Worm (Caenorhabditis elegans) whole organism, late embryonic: ENCODE measurements around the gene skr-8.

ENCODE experiments used
- ama-1 ChIP-seq: fragments of 150-350 bp; optimal IDR thresholded peaks from 2 replicates; lab custom pipeline; 2014
- ceh-18 ChIP-seq: sonication (generic microtip); optimal IDR thresholded peaks from 2 replicates; lab custom pipeline; 2016; ENCODE audit warnings: missing genetic modification characterization, missing compliant biosample characterization
- ceh-6 ChIP-seq: fragments of 200-800 bp; sonication (Bioruptor generic); optimal IDR thresholded peaks from 2 replicates; lab custom pipeline; 2018; ENCODE audit warnings: mild to moderate bottlenecking, missing genetic modification characterization, missing compliant biosample characterization
- fkh-10 ChIP-seq: fragments of 150-350 bp; optimal IDR thresholded peaks from 2 replicates; lab custom pipeline; 2014; ENCODE audit warnings: missing biosample characterization, missing genetic modification reagents, missing genetic modification characterization
- hlh-30 ChIP-seq: sonication (generic microtip); optimal IDR thresholded peaks from 2 replicates; lab custom pipeline; 2017; ENCODE audit warnings: antibody characterized with exemption, missing genetic modification characterization, missing compliant biosample characterization; ENCODE audit not compliant: insufficient read depth
- sdc-2 ChIP-seq: sonication (generic microtip); optimal IDR thresholded peaks from 2 replicates; lab custom pipeline; 2016; ENCODE audit warnings: missing genotype, missing genetic modification characterization, missing compliant biosample characterization
- tbx-2 ChIP-seq: sonication (generic microtip); optimal IDR thresholded peaks from 2 replicates; lab custom pipeline; 2016; ENCODE audit warnings: missing genetic modification characterization, missing compliant biosample characterization

DNA sequence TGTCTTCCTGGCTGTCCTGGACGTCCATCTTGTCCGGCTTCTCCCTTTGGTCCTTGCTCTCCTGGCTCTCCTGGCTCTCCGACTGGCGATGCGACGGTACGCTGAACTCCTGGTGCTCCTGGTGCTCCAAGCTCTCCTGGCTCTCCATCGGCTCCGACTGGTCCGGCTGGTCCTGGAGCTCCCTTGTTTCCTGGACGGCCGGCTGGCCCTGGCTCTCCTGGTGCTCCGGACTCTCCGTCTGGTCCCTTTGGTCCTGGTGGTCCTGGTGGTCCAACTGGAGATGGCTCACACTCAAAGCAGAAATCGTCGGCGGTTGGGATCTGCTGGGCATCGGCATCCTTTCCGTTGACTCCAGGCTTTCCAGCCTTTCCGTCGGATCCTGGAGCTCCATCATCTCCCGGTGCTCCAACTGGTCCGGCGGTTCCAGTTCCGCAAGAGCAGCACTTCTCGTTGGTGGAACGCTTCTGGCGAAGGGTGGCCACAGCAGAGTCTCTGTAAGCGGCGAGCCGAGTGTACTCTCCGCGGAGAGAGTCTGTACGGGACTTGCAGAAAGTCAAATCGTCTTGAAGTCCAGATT, 17.5 kb upstream of the skr-8 start:
- TF ChIP-seq ceh-6 (no peak), ama-1 (lab: Kevin White, UChicago) (no peak), fkh-10 (GFP tag; lab: Kevin White, UChicago) (no peak), hlh-30 (tag; lab: Kevin White, UChicago) (no peak), sdc-2 (tag; lab: Kevin White, UChicago) (no peak), ceh-18 (no peak), tbx-2 (tag; lab: Kevin White, UChicago) (no peak)
